Fruit fly (Drosophila melanogaster) whole organism, embryonic: ENCODE measurements around the gene CG5861.
A peak's percentile ranks its signal among the peaks of the same experiment; 100 is the strongest.

Source experiments
- Antp ChIP-seq: fragments of 200-800 bp; sonication (Bioruptor generic); optimal IDR thresholded peaks from 3 replicates; lab custom pipeline; 2016; ENCODE audit warnings: missing biosample characterization, missing genetic modification characterization
- B-H1 ChIP-seq: fragments of 200-800 bp; sonication (Bioruptor generic); IDR thresholded peaks from 3 replicates; pipeline ENCODE4 v1.3.6; 2022; ENCODE audit warnings: missing biosample characterization, missing genetic modification characterization
- Bdp1 ChIP-seq: fragments of 200-800 bp; sonication (Bioruptor generic); optimal IDR thresholded peaks from 3 replicates; lab custom pipeline; 2016; ENCODE audit warnings: missing biosample characterization, missing genetic modification characterization
- CG11247 ChIP-seq: fragments of 200-800 bp; sonication (Bioruptor generic); IDR thresholded peaks from 2 replicates; pipeline ENCODE4 v1.3.6; 2022; ENCODE audit warnings: missing biosample characterization, missing genetic modification characterization
- CG11696 ChIP-seq: fragments of 200-800 bp; sonication (Bioruptor generic); IDR thresholded peaks from 2 replicates; pipeline ENCODE4 v1.3.6; 2022; ENCODE audit warnings: missing biosample characterization, missing genetic modification characterization
- CG12942 ChIP-seq: fragments of 200-800 bp; sonication (Bioruptor generic); optimal IDR thresholded peaks from 3 replicates; lab custom pipeline; 2016; ENCODE audit warnings: missing biosample characterization, missing genetic modification characterization
- CG14710 ChIP-seq: fragments of 200-800 bp; sonication (Bioruptor generic); optimal IDR thresholded peaks from 3 replicates; lab custom pipeline; 2019; ENCODE audit warnings: missing biosample characterization, mild to moderate bottlenecking, missing genetic modification characterization, moderate library complexity
- CG17186 ChIP-seq: fragments of 200-800 bp; sonication (Bioruptor generic); optimal IDR thresholded peaks from 3 replicates; lab custom pipeline; 2017; ENCODE audit warnings: missing biosample characterization, missing genetic modification reagents, missing genetic modification characterization
- CG2875 ChIP-seq: fragments of 200-800 bp; sonication (Bioruptor generic); optimal IDR thresholded peaks from 2 replicates; lab custom pipeline; 2017; ENCODE audit warnings: missing biosample characterization, mild to moderate bottlenecking, missing genetic modification characterization, missing genetic modification reagents
- CG30403 ChIP-seq: fragments of 200-800 bp; sonication (Bioruptor generic); optimal IDR thresholded peaks from 3 replicates; lab custom pipeline; 2016; ENCODE audit warnings: missing biosample characterization, missing genetic modification characterization
- CG34224 ChIP-seq: fragments of 200-800 bp; sonication (Bioruptor generic); IDR thresholded peaks from 3 replicates; pipeline ENCODE4 v1.3.6; 2022; ENCODE audit warnings: missing biosample characterization, missing genetic modification characterization; ENCODE audit not compliant: partially characterized antibody
- CG3847 ChIP-seq: fragments of 200-800 bp; sonication (Bioruptor generic); IDR thresholded peaks from 2 replicates; pipeline ENCODE4 v1.3.6; 2022; ENCODE audit warnings: missing biosample characterization, missing genetic modification characterization
- CG8924 ChIP-seq: fragments of 200-800 bp; optimal IDR thresholded peaks from 3 replicates; lab custom pipeline; 2019; ENCODE audit warnings: missing biosample characterization, mild to moderate bottlenecking, missing genetic modification characterization, moderate library complexity
- CG9609 ChIP-seq: fragments of 200-800 bp; sonication (Bioruptor generic); optimal IDR thresholded peaks from 3 replicates; lab custom pipeline; 2016; ENCODE audit warnings: missing biosample characterization, missing genetic modification characterization
- CG9876 ChIP-seq: fragments of 200-800 bp; sonication (Bioruptor generic); optimal IDR thresholded peaks from 2 replicates; lab custom pipeline; 2016; ENCODE audit warnings: missing biosample characterization, missing genetic modification characterization
- Dbx ChIP-seq: fragments of 200-800 bp; sonication (Bioruptor generic); IDR thresholded peaks from 3 replicates; pipeline ENCODE4 v1.3.6; 2022; ENCODE audit warnings: missing biosample characterization, missing genetic modification characterization
- Dip3 ChIP-seq: fragments of 200-800 bp; sonication (Bioruptor generic); optimal IDR thresholded peaks from 3 replicates; lab custom pipeline; 2016; ENCODE audit warnings: missing biosample characterization, missing genetic modification characterization
- Dll ChIP-seq: fragments of 200-800 bp; sonication (Bioruptor generic); IDR thresholded peaks from 4 replicates; pipeline ENCODE4 v1.3.6; 2022; ENCODE audit warnings: missing biosample characterization, missing genetic modification characterization; ENCODE audit not compliant: partially characterized antibody
- Fer2 ChIP-seq: fragments of 200-800 bp; sonication (Bioruptor generic); optimal IDR thresholded peaks from 2 replicates; lab custom pipeline; 2018; ENCODE audit warnings: missing biosample characterization, mild to moderate bottlenecking, missing genetic modification characterization, moderate library complexity
- H2.0 ChIP-seq: fragments of 200-800 bp; sonication (Bioruptor generic); IDR thresholded peaks from 2 replicates; pipeline ENCODE4 v1.3.6; 2022; ENCODE audit warnings: missing biosample characterization, missing genetic modification characterization
- HLH4C ChIP-seq: fragments of 200-800 bp; sonication (Bioruptor generic); IDR thresholded peaks from 3 replicates; pipeline ENCODE4 v1.3.6; 2022; ENCODE audit warnings: missing biosample characterization, missing genetic modification characterization; ENCODE audit not compliant: partially characterized antibody
- HLHmδ ChIP-seq: fragments of 200-800 bp; sonication (Bioruptor generic); optimal IDR thresholded peaks from 2 replicates; lab custom pipeline; 2018; ENCODE audit warnings: missing biosample characterization, mild to moderate bottlenecking, missing genetic modification characterization, moderate library complexity
- Meics ChIP-seq: fragments of 200-800 bp; sonication (Bioruptor generic); optimal IDR thresholded peaks from 2 replicates; lab custom pipeline; 2017; ENCODE audit warnings: missing biosample characterization, mild to moderate bottlenecking, missing genetic modification characterization
- Six4 ChIP-seq: fragments of 200-800 bp; sonication (Bioruptor generic); optimal IDR thresholded peaks from 2 replicates; lab custom pipeline; 2016; ENCODE audit warnings: missing biosample characterization, missing genetic modification characterization
- Ssrp ChIP-seq: fragments of 200-800 bp; sonication (Bioruptor generic); optimal IDR thresholded peaks from 2 replicates; lab custom pipeline; 2018; ENCODE audit warnings: missing biosample characterization, mild to moderate bottlenecking, missing genetic modification characterization, moderate library complexity
- Xbp1 ChIP-seq: fragments of 200-800 bp; sonication (Bioruptor generic); optimal IDR thresholded peaks from 3 replicates; lab custom pipeline; 2016; ENCODE audit warnings: missing biosample characterization, mild to moderate bottlenecking, missing genetic modification characterization
- aop ChIP-seq: fragments of 200-800 bp; sonication (Bioruptor generic); IDR thresholded peaks from 2 replicates; pipeline ENCODE4 v1.3.6; 2022; ENCODE audit warnings: missing biosample characterization, missing genetic modification characterization
- bcd ChIP-seq: fragments of 200-800 bp; sonication (Bioruptor generic); optimal IDR thresholded peaks from 2 replicates; lab custom pipeline; 2017; ENCODE audit warnings: missing biosample characterization, mild to moderate bottlenecking, missing genetic modification characterization
- crc ChIP-seq: fragments of 200-800 bp; sonication (Bioruptor generic); optimal IDR thresholded peaks from 2 replicates; lab custom pipeline; 2016; ENCODE audit warnings: missing biosample characterization, missing genetic modification characterization
- fd64A ChIP-seq: fragments of 200-800 bp; sonication (Bioruptor generic); optimal IDR thresholded peaks from 3 replicates; lab custom pipeline; 2018; ENCODE audit warnings: missing biosample characterization, mild to moderate bottlenecking, missing genetic modification characterization
- gce ChIP-seq: fragments of 200-800 bp; sonication (Bioruptor generic); IDR thresholded peaks from 3 replicates; pipeline ENCODE4 v1.3.6; 2022; ENCODE audit warnings: missing biosample characterization, missing genetic modification characterization
- gcm2 ChIP-seq: fragments of 200-800 bp; sonication (Bioruptor generic); optimal IDR thresholded peaks from 2 replicates; lab custom pipeline; 2016; ENCODE audit warnings: missing biosample characterization, missing genetic modification characterization
- inv ChIP-seq: fragments of 200-800 bp; sonication (Bioruptor generic); IDR thresholded peaks from 2 replicates; pipeline ENCODE4 v1.3.6; 2022; ENCODE audit warnings: missing biosample characterization, missing genetic modification characterization; ENCODE audit not compliant: partially characterized antibody
- jumu ChIP-seq: fragments of 200-800 bp; sonication (Bioruptor generic); optimal IDR thresholded peaks from 3 replicates; lab custom pipeline; 2016; ENCODE audit warnings: missing biosample characterization, missing genetic modification characterization
- kni ChIP-seq: fragments of 200-800 bp; sonication (Bioruptor generic); optimal IDR thresholded peaks from 3 replicates; lab custom pipeline; 2017; ENCODE audit warnings: mild to moderate bottlenecking, missing biosample characterization, missing genetic modification reagents, missing genetic modification characterization
- lbe ChIP-seq: fragments of 200-800 bp; sonication (Bioruptor generic); optimal IDR thresholded peaks from 2 replicates; lab custom pipeline; 2016; ENCODE audit warnings: missing biosample characterization, mild to moderate bottlenecking, missing genetic modification characterization
- lmd ChIP-seq: fragments of 200-800 bp; sonication (Bioruptor generic); IDR thresholded peaks from 2 replicates; pipeline ENCODE4 v1.3.6; 2022; ENCODE audit warnings: missing biosample characterization, missing genetic modification characterization
- nerfin-2 ChIP-seq: fragments of 200-800 bp; sonication (Bioruptor generic); IDR thresholded peaks from 2 replicates; pipeline ENCODE4 v1.3.6; 2022; ENCODE audit warnings: missing biosample characterization, missing genetic modification characterization; ENCODE audit not compliant: partially characterized antibody
- nmo ChIP-seq: fragments of 200-800 bp; sonication (Bioruptor generic); optimal IDR thresholded peaks from 2 replicates; lab custom pipeline; 2018; ENCODE audit warnings: missing biosample characterization, mild to moderate bottlenecking, missing genetic modification characterization, moderate library complexity
- onecut ChIP-seq: fragments of 200-800 bp; sonication (Bioruptor generic); IDR thresholded peaks from 2 replicates; pipeline ENCODE4 v1.3.6; 2022; ENCODE audit warnings: missing biosample characterization, missing genetic modification characterization
- psq ChIP-seq: fragments of 200-800 bp; sonication (Bioruptor generic); optimal IDR thresholded peaks from 2 replicates; lab custom pipeline; 2017; ENCODE audit warnings: missing biosample characterization, missing genetic modification characterization
- ranshi ChIP-seq: fragments of 200-800 bp; sonication (Bioruptor generic); IDR thresholded peaks from 2 replicates; pipeline ENCODE4 v1.3.6; 2022; ENCODE audit warnings: missing biosample characterization, missing genetic modification characterization
- run ChIP-seq: fragments of 200-800 bp; sonication (Bioruptor generic); optimal IDR thresholded peaks from 3 replicates; lab custom pipeline; 2018; ENCODE audit warnings: missing biosample characterization, mild to moderate bottlenecking, missing genetic modification characterization
- stwl ChIP-seq: fragments of 200-800 bp; sonication (Bioruptor generic); optimal IDR thresholded peaks from 3 replicates; lab custom pipeline; 2018; ENCODE audit warnings: missing biosample characterization, mild to moderate bottlenecking, missing genetic modification characterization, moderate library complexity
- tio ChIP-seq: fragments of 200-800 bp; sonication (Bioruptor generic); optimal IDR thresholded peaks from 2 replicates; lab custom pipeline; 2017; ENCODE audit warnings: missing biosample characterization, missing genetic modification characterization, inconsistent platforms
- tna ChIP-seq: fragments of 200-800 bp; sonication (Bioruptor generic); IDR thresholded peaks from 2 replicates; pipeline ENCODE4 v1.3.6; 2022; ENCODE audit warnings: missing biosample characterization, missing genetic modification characterization; ENCODE audit not compliant: partially characterized antibody
- trem ChIP-seq: fragments of 200-800 bp; optimal IDR thresholded peaks from 3 replicates; lab custom pipeline; 2019; ENCODE audit warnings: missing biosample characterization, mild to moderate bottlenecking, missing genetic modification characterization, moderate library complexity
- vfl ChIP-seq: fragments of 200-800 bp; sonication (Bioruptor generic); optimal IDR thresholded peaks from 2 replicates; lab custom pipeline; 2016; ENCODE audit warnings: missing biosample characterization, missing genetic modification characterization
- zen2 ChIP-seq: fragments of 200-800 bp; sonication (Bioruptor generic); IDR thresholded peaks from 3 replicates; pipeline ENCODE4 v1.3.6; 2022; ENCODE audit warnings: missing biosample characterization, missing genetic modification characterization; ENCODE audit not compliant: partially characterized antibody
- zfh2 ChIP-seq: fragments of 200-800 bp; sonication (Bioruptor generic); optimal IDR thresholded peaks from 2 replicates; lab custom pipeline; 2016; ENCODE audit warnings: missing biosample characterization, missing genetic modification characterization

CG5861 gene

DNA sequence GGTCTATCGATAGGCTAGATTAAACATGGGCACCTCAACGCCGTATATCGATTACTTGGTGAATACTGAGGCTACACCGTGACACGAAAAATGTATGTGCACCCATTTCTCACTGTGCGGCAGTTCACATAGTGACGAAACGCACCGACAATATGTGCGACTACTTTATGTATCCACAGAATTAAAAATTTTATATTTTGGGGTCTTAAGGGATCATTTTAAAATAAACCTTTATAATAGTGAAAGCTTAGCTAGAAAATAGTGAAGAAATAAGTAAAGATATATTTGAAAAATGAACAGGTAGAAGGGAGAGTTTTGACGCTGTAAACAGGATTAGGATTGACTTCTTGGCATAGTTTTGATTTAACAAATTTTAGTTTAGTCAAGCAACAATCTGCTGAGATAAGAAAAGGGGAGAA, 22.0 kb upstream of the CG5861 start, which contains the start of gene mRpL4 (continued):
- 0 out of 2 replicates have a peak, but pooled peaks have one; percentile 19 for TF ChIP-seq CG11696 (GFP tag; lab: Robert Waterston, UW)
- TF ChIP-seq Antp, result peak; percentile 88
- peak; percentile 97 for TF ChIP-seq HLH4C (GFP tag; lab: Robert Waterston, UW)
- TF ChIP-seq nmo (GFP tag; lab: Kevin White, UChicago), result peak; percentile 67
- peak; percentile 74 for TF ChIP-seq CG9876 (GFP tag; lab: Kevin White, UChicago)
- peak; percentile 49 for TF ChIP-seq crc (GFP tag; lab: Kevin White, UChicago)
- TF ChIP-seq gcm2 (GFP tag; lab: Kevin White, UChicago), result peak; percentile 58
- peak; percentile 42 for TF ChIP-seq Ssrp
- TF ChIP-seq tna, result peak; percentile 99
- peak; percentile 47 for TF ChIP-seq psq (GFP tag; lab: Kevin White, UChicago)
- peak; percentile 98 for TF ChIP-seq inv (GFP tag; lab: Robert Waterston, UW)
- peak; percentile 78 for TF ChIP-seq CG12942
- TF ChIP-seq Meics (GFP tag; lab: Kevin White, UChicago), result peak; percentile 100
- TF ChIP-seq lmd, result peak; percentile 76
- peak; percentile 53 for TF ChIP-seq tio (GFP tag; lab: Kevin White, UChicago)
- TF ChIP-seq stwl, result peak; percentile 82
- no peak for TF ChIP-seq run (tag; lab: Kevin White, UChicago)
- TF ChIP-seq lbe (GFP tag; lab: Kevin White, UChicago), result no peak
- TF ChIP-seq Dbx, result peak; percentile 66; the same call in 1 of the 3 replicates
- peak; percentile 89 for TF ChIP-seq Dip3
- peak; percentile 70 for TF ChIP-seq CG11247 (GFP tag; lab: Robert Waterston, UW)
- peak; percentile 99 for TF ChIP-seq zen2 (GFP tag; lab: Robert Waterston, UW)
- peak; percentile 47 for TF ChIP-seq Six4 (GFP tag; lab: Kevin White, UChicago)
- TF ChIP-seq ranshi, result peak; percentile 74; the same call in 1 of the 2 replicates
- TF ChIP-seq CG3847, result peak; percentile 66
- TF ChIP-seq bcd (GFP tag; lab: Kevin White, UChicago), result peak; percentile 60
- peak; percentile 57 for TF ChIP-seq CG8924
- peak; percentile 99 for TF ChIP-seq Dll (GFP tag; lab: Robert Waterston, UW)
- TF ChIP-seq CG2875 (GFP tag; lab: Kevin White, UChicago), result peak; percentile 32
- peak; percentile 83 for TF ChIP-seq jumu (GFP tag; lab: Kevin White, UChicago)
- TF ChIP-seq Xbp1, result peak; percentile 81
- TF ChIP-seq CG9609 (GFP tag; lab: Kevin White, UChicago), result peak; percentile 75
- TF ChIP-seq CG17186 (GFP tag; lab: Kevin White, UChicago), result peak; percentile 84
- no peak for TF ChIP-seq fd64A (GFP tag; lab: Kevin White, UChicago)
- TF ChIP-seq Bdp1 (GFP tag; lab: Kevin White, UChicago), result peak; percentile 62
- TF ChIP-seq aop (GFP tag; lab: Robert Waterston, UW), result no peak
- TF ChIP-seq CG14710, result peak; percentile 81
- TF ChIP-seq H2.0, result peak; percentile 45
- TF ChIP-seq Fer2 (tag; lab: Kevin White, UChicago), result peak; percentile 13
- TF ChIP-seq nerfin-2 (GFP tag; lab: Robert Waterston, UW), result peak; percentile 98
- peak; percentile 24 for TF ChIP-seq kni (GFP tag; lab: Kevin White, UChicago)
- TF ChIP-seq trem (tag; lab: Kevin White, UChicago), result peak; percentile 84
- peak; percentile 99 for TF ChIP-seq CG34224 (GFP tag; lab: Robert Waterston, UW)
- TF ChIP-seq onecut (GFP tag; lab: Robert Waterston, UW), result 0 out of 2 replicates have a peak, but pooled peaks have one; percentile 23
- peak; percentile 83 for TF ChIP-seq CG30403 (GFP tag; lab: Kevin White, UChicago)
- TF ChIP-seq HLHmδ, result no peak
- TF ChIP-seq B-H1, result peak; percentile 35; the same call in 1 of the 3 replicates
- peak; percentile 88 for TF ChIP-seq vfl (GFP tag; lab: Kevin White, UChicago)
- TF ChIP-seq zfh2, result peak; percentile 85
- TF ChIP-seq gce (GFP tag; lab: Robert Waterston, UW), result peak; percentile 60; the same call in 2 of the 3 replicates
